Worm (Caenorhabditis elegans): ENCODE results near the gene mdt-11.

DNA sequence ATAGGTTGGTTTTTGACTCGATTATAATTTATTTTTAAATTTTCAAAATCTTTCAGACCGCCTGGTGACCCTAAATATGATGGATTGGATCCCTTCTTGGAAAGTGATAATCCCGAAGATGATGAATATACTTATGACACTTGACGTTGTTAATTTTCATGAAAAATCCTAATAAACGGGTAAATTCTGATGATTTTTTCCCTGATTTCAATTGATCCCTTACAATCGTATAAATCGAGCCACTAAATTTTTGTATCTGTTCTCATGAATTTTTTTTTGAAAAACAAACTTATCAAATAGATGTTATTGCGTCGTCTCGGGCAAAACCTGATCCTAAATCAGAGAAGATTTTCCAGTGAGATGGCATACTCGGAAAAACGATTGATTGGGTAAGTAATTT lies 1.9 kb downstream of the mdt-11 start, which contains the start of gene R144.13:
- no peak for TF ChIP-seq dao-5 (tag; optimal IDR thresholded peaks at IDR 0.05)
- no peak for TF ChIP-seq him-1 (tag; optimal IDR thresholded peaks at IDR 0.05)
- no peak for TF ChIP-seq W03F9.2 (tag; optimal IDR thresholded peaks at IDR 0.05)

All from whole organism, L4/young adult.